Worm (Caenorhabditis elegans): Measurements from ENCODE around the gene atx-2.

DNA sequence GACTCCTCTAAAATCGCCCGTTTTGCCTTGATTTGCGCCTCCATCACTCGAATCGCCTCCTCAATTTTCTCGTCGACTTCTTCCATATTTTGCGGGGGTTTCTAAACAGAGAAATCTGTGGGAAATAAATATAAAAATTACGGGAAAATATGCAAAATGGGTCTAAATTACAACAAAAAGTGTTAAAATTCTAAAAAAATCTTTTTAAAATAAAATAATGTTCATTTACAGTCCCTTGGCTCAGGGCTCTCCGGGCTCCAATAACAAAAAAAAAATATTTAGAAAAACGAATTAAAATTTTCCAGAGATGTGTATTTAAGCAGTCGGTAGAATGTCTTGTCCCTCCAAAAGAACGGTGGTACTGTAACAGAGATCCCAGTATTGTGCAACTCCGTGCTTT, 37.3 kb upstream of the atx-2 start, which contains the start of gene M03C11.6:
- TF ChIP-seq hmbx-1 (tag; optimal IDR thresholded peaks at IDR 0.05) (no peak), flt-1 (GFP tag; IDR thresholded peaks at IDR 0.05) (no peak), hmg-4 (GFP tag; optimal IDR thresholded peaks at IDR 0.05) (no peak), ama-1 (optimal IDR thresholded peaks at IDR 0.05) (no peak), scrt-1 (GFP tag; IDR thresholded peaks at IDR 0.05) (no peak), hnd-1 (tag; optimal IDR thresholded peaks at IDR 0.05) (no peak), ets-7 (tag; optimal IDR thresholded peaks at IDR 0.05) (no peak), ceh-36 (tag; optimal IDR thresholded peaks at IDR 0.05) (no peak), sea-1 (GFP tag; conservative IDR thresholded peaks at IDR 0.05) (no peak)

All from whole organism, early embryonic.